Fruit fly (Drosophila melanogaster) whole organism, embryonic: ENCODE data around the gene Alg2.

Source experiments
- Ada2b ChIP-seq: fragments of 200-800 bp; sonication (Bioruptor generic); IDR thresholded peaks from 2 replicates; pipeline ENCODE4 v1.3.6; 2022; ENCODE audit warnings: missing biosample characterization, missing genetic modification characterization
- Adf1 ChIP-seq: fragments of 200-800 bp; sonication (Bioruptor generic); IDR thresholded peaks from 2 replicates; pipeline ENCODE4 v1.3.6; 2022; ENCODE audit warnings: missing biosample characterization, missing genetic modification characterization
- CG10543 ChIP-seq: fragments of 200-800 bp; sonication (Bioruptor generic); optimal IDR thresholded peaks from 3 replicates; lab custom pipeline; 2017; ENCODE audit warnings: missing biosample characterization, mild to moderate bottlenecking, missing genetic modification characterization, moderate library complexity
- CG12236 ChIP-seq: fragments of 200-800 bp; sonication (Bioruptor generic); optimal IDR thresholded peaks from 2 replicates; lab custom pipeline; 2016; ENCODE audit warnings: missing biosample characterization, missing genetic modification characterization
- CG15011 ChIP-seq: fragments of 200-800 bp; sonication (Bioruptor generic); optimal IDR thresholded peaks from 3 replicates; lab custom pipeline; 2018; ENCODE audit warnings: missing biosample characterization, mild to moderate bottlenecking, missing genetic modification characterization
- CG15696 ChIP-seq: fragments of 200-800 bp; sonication (Bioruptor generic); optimal IDR thresholded peaks from 2 replicates; lab custom pipeline; 2019; ENCODE audit warnings: missing biosample characterization, mild to moderate bottlenecking, missing genetic modification characterization, moderate library complexity
- CG17359 ChIP-seq: fragments of 200-800 bp; sonication (Bioruptor generic); optimal IDR thresholded peaks from 3 replicates; lab custom pipeline; 2018; ENCODE audit warnings: missing biosample characterization, mild to moderate bottlenecking, missing genetic modification characterization, moderate library complexity
- CG17912 ChIP-seq: fragments of 200-800 bp; sonication (Bioruptor generic); optimal IDR thresholded peaks from 2 replicates; lab custom pipeline; 2018; ENCODE audit warnings: missing biosample characterization, mild to moderate bottlenecking, missing genetic modification characterization
- CG18599 ChIP-seq: fragments of 200-800 bp; sonication (Bioruptor generic); optimal IDR thresholded peaks from 3 replicates; lab custom pipeline; 2017; ENCODE audit warnings: missing biosample characterization, missing genetic modification characterization, mild to moderate bottlenecking, moderate library complexity, missing genetic modification reagents
- CG2120 ChIP-seq: fragments of 200-800 bp; sonication (Bioruptor generic); optimal IDR thresholded peaks from 3 replicates; lab custom pipeline; 2016; ENCODE audit warnings: missing biosample characterization, missing genetic modification characterization
- CG2889 ChIP-seq: fragments of 200-800 bp; sonication (Bioruptor generic); IDR thresholded peaks from 3 replicates; pipeline ENCODE4 v1.3.6; 2022; ENCODE audit warnings: missing biosample characterization, missing genetic modification characterization
- CG3838 ChIP-seq: fragments of 200-800 bp; sonication (Bioruptor generic); optimal IDR thresholded peaks from 3 replicates; lab custom pipeline; 2016; ENCODE audit warnings: missing biosample characterization, missing genetic modification characterization
- CG3847 ChIP-seq: fragments of 200-800 bp; sonication (Bioruptor generic); IDR thresholded peaks from 2 replicates; pipeline ENCODE4 v1.3.6; 2022; ENCODE audit warnings: missing biosample characterization, missing genetic modification characterization
- CG43689 ChIP-seq: fragments of 200-800 bp; sonication (Bioruptor generic); IDR thresholded peaks from 2 replicates; pipeline ENCODE4 v1.3.6; 2022; ENCODE audit warnings: missing biosample characterization, missing genetic modification characterization
- CG5180 ChIP-seq: fragments of 200-800 bp; sonication (Bioruptor generic); optimal IDR thresholded peaks from 3 replicates; lab custom pipeline; 2017; ENCODE audit warnings: missing biosample characterization, missing genetic modification characterization, mild to moderate bottlenecking, moderate library complexity, missing genetic modification reagents
- CG6272 ChIP-seq: fragments of 200-800 bp; sonication (Bioruptor generic); IDR thresholded peaks from 2 replicates; pipeline ENCODE4 v1.3.6; 2022; ENCODE audit warnings: missing biosample characterization, missing genetic modification characterization
- CG6765 ChIP-seq: fragments of 200-800 bp; sonication (Bioruptor generic); optimal IDR thresholded peaks from 3 replicates; lab custom pipeline; 2017; ENCODE audit warnings: missing biosample characterization, mild to moderate bottlenecking, missing genetic modification characterization
- CG6854 ChIP-seq: fragments of 200-800 bp; sonication (Bioruptor generic); optimal IDR thresholded peaks from 3 replicates; lab custom pipeline; 2017; ENCODE audit warnings: missing biosample characterization, mild to moderate bottlenecking, missing genetic modification characterization
- CG7556 ChIP-seq: fragments of 200-800 bp; sonication (Bioruptor generic); optimal IDR thresholded peaks from 2 replicates; lab custom pipeline; 2017; ENCODE audit warnings: missing biosample characterization, mild to moderate bottlenecking, missing genetic modification characterization
- CG8944 ChIP-seq: fragments of 200-800 bp; sonication (Bioruptor generic); optimal IDR thresholded peaks from 3 replicates; lab custom pipeline; 2016; ENCODE audit warnings: missing biosample characterization, missing genetic modification characterization
- Dbx ChIP-seq: fragments of 200-800 bp; sonication (Bioruptor generic); IDR thresholded peaks from 3 replicates; pipeline ENCODE4 v1.3.6; 2022; ENCODE audit warnings: missing biosample characterization, missing genetic modification characterization
- Dip2 ChIP-seq: fragments of 200-800 bp; sonication (Bioruptor generic); IDR thresholded peaks from 2 replicates; pipeline ENCODE4 v1.3.6; 2022; ENCODE audit warnings: missing biosample characterization, missing genetic modification characterization
- ERR ChIP-seq: fragments of 200-800 bp; sonication (Bioruptor generic); optimal IDR thresholded peaks from 2 replicates; lab custom pipeline; 2016; ENCODE audit warnings: missing biosample characterization, missing genetic modification characterization
- Fer2 ChIP-seq: fragments of 200-800 bp; sonication (Bioruptor generic); optimal IDR thresholded peaks from 2 replicates; lab custom pipeline; 2018; ENCODE audit warnings: missing biosample characterization, mild to moderate bottlenecking, missing genetic modification characterization, moderate library complexity
- HmgD ChIP-seq: fragments of 200-800 bp; sonication (Bioruptor generic); optimal IDR thresholded peaks from 3 replicates; lab custom pipeline; 2016; ENCODE audit warnings: missing biosample characterization, missing genetic modification characterization
- Meics ChIP-seq: fragments of 200-800 bp; sonication (Bioruptor generic); optimal IDR thresholded peaks from 2 replicates; lab custom pipeline; 2017; ENCODE audit warnings: missing biosample characterization, mild to moderate bottlenecking, missing genetic modification characterization
- Mrtf ChIP-seq: fragments of 200-800 bp; sonication (Bioruptor generic); IDR thresholded peaks from 3 replicates; pipeline ENCODE4 v1.3.6; 2022; ENCODE audit warnings: missing biosample characterization, missing genetic modification characterization
- Nf-YA ChIP-seq: fragments of 200-800 bp; sonication (Bioruptor generic); IDR thresholded peaks from 2 replicates; pipeline ENCODE4 v1.3.6; 2022; ENCODE audit warnings: missing biosample characterization, missing genetic modification characterization
- Nf-YC ChIP-seq: fragments of 200-800 bp; optimal IDR thresholded peaks from 3 replicates; lab custom pipeline; 2019; ENCODE audit warnings: missing biosample characterization, mild to moderate bottlenecking, missing genetic modification characterization, moderate library complexity
- PHDP ChIP-seq: fragments of 200-800 bp; sonication (Bioruptor generic); optimal IDR thresholded peaks from 3 replicates; lab custom pipeline; 2018; ENCODE audit warnings: missing biosample characterization, mild to moderate bottlenecking, missing genetic modification characterization, moderate library complexity
- Ravus ChIP-seq: fragments of 200-800 bp; sonication (Bioruptor generic); IDR thresholded peaks from 2 replicates; pipeline ENCODE4 v1.3.6; 2022; ENCODE audit warnings: missing biosample characterization, missing genetic modification characterization
- Rx ChIP-seq: fragments of 200-800 bp; sonication (Bioruptor generic); IDR thresholded peaks from 2 replicates; pipeline ENCODE4 v1.3.6; 2022; ENCODE audit warnings: missing biosample characterization, missing genetic modification characterization
- Ssrp ChIP-seq: fragments of 200-800 bp; sonication (Bioruptor generic); optimal IDR thresholded peaks from 2 replicates; lab custom pipeline; 2018; ENCODE audit warnings: missing biosample characterization, mild to moderate bottlenecking, missing genetic modification characterization, moderate library complexity
- Tbp ChIP-seq: fragments of >200 bp; optimal IDR thresholded peaks from 2 replicates; lab custom pipeline; 2018; ENCODE audit warnings: missing biosample characterization, missing genetic modification characterization
- YL-1 ChIP-seq: fragments of 200-800 bp; sonication (Bioruptor generic); optimal IDR thresholded peaks from 3 replicates; lab custom pipeline; 2017; ENCODE audit warnings: missing biosample characterization, mild to moderate bottlenecking, missing genetic modification characterization
- chinmo ChIP-seq: fragments of 200-800 bp; sonication (Bioruptor generic); IDR thresholded peaks from 4 replicates; pipeline ENCODE4 v1.3.6; 2022; ENCODE audit warnings: missing biosample characterization, missing genetic modification characterization; ENCODE audit not compliant: partially characterized antibody
- dan ChIP-seq: fragments of 200-800 bp; sonication (Bioruptor generic); IDR thresholded peaks from 2 replicates; pipeline ENCODE4 v1.3.6; 2022; ENCODE audit warnings: missing biosample characterization, missing genetic modification characterization
- dimm ChIP-seq: fragments of 200-800 bp; sonication (Bioruptor generic); IDR thresholded peaks from 2 replicates; pipeline ENCODE4 v1.3.6; 2022; ENCODE audit warnings: missing biosample characterization, missing genetic modification characterization
- oc ChIP-seq: fragments of 200-800 bp; sonication (Bioruptor generic); optimal IDR thresholded peaks from 2 replicates; lab custom pipeline; 2018; ENCODE audit warnings: missing biosample characterization, mild to moderate bottlenecking, missing genetic modification characterization, moderate library complexity
- pum ChIP-seq: fragments of 200-800 bp; sonication (Bioruptor generic); optimal IDR thresholded peaks from 2 replicates; lab custom pipeline; 2016; ENCODE audit warnings: missing biosample characterization, missing genetic modification characterization
- run ChIP-seq: fragments of 200-800 bp; sonication (Bioruptor generic); optimal IDR thresholded peaks from 3 replicates; lab custom pipeline; 2018; ENCODE audit warnings: missing biosample characterization, mild to moderate bottlenecking, missing genetic modification characterization
- scrt ChIP-seq: fragments of 200-800 bp; sonication (Bioruptor generic); optimal IDR thresholded peaks from 2 replicates; lab custom pipeline; 2018; ENCODE audit warnings: missing biosample characterization, mild to moderate bottlenecking, missing genetic modification characterization, moderate library complexity
- seq ChIP-seq: fragments of 200-800 bp; sonication (Bioruptor generic); IDR thresholded peaks from 2 replicates; pipeline ENCODE4 v1.3.6; 2022; ENCODE audit warnings: missing biosample characterization, missing genetic modification characterization
- so ChIP-seq: fragments of 200-800 bp; sonication (Bioruptor generic); IDR thresholded peaks from 3 replicates; pipeline ENCODE4 v1.3.6; 2022; ENCODE audit warnings: missing biosample characterization, missing genetic modification characterization
- ssp ChIP-seq: fragments of 200-800 bp; sonication (Bioruptor generic); IDR thresholded peaks from 2 replicates; pipeline ENCODE4 v1.3.6; 2022; ENCODE audit warnings: missing biosample characterization, missing genetic modification characterization
- tgo ChIP-seq: fragments of 200-800 bp; sonication (Bioruptor generic); IDR thresholded peaks from 3 replicates; pipeline ENCODE4 v1.3.6; 2022; ENCODE audit warnings: missing biosample characterization, missing genetic modification characterization
- trem ChIP-seq: fragments of 200-800 bp; optimal IDR thresholded peaks from 3 replicates; lab custom pipeline; 2019; ENCODE audit warnings: missing biosample characterization, mild to moderate bottlenecking, missing genetic modification characterization, moderate library complexity
- unc-4 ChIP-seq: fragments of 200-800 bp; sonication (Bioruptor generic); IDR thresholded peaks from 2 replicates; pipeline ENCODE4 v1.3.6; 2022; ENCODE audit warnings: missing biosample characterization, missing genetic modification characterization; ENCODE audit not compliant: partially characterized antibody
- zf30C ChIP-seq: fragments of 200-800 bp; sonication (Bioruptor generic); optimal IDR thresholded peaks from 3 replicates; lab custom pipeline; 2018; ENCODE audit warnings: missing biosample characterization, mild to moderate bottlenecking, missing genetic modification characterization

Alg2 gene

DNA sequence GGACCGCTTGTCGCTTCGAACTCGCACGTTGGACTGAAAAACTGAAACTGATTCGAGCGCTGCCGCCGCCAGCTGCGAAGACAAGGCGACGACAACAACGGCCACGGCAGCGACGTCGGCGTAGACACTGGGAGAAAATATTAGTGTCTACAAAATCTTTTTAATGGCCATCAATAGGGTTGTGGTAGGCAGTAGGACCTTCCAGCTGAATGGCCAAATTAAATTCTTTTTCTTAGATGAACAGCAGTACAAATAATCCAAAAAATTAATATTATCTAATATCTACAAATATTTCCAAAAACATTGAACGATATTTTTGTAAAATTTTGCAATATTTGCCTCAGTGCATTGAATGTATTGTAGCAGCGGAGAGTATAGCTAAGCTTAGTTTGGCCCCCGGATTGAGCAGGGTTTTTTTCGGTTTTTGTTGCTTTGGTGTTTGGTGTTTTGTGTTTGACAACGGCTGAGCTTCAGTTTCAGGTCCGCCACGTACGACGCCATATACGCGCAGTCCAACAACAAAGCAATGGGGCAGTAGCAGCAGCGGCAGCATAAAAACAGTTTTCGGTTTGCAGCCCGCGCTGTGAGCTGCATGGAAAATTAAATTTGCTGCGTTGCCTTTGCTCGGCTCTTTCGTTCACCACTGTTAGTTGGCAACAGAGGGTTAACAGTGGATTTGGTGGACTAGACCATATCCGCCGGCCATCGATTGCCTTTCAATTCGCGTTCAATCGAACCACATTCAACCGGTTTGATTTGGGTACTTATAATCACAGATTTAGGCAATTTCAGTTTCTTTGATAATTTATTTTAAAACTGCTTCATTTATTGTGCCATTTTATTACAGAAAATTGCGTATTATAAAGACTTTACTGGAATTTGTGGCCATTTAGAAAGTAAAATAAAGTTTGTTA lies 36.4 kb upstream of the Alg2 start, which contains the start of gene Cht7 (continued):
- TF ChIP-seq ssp (peak; percentile 80), Ssrp (tag; lab: Kevin White, UChicago) (peak; percentile 89), tgo (GFP tag; lab: Robert Waterston, UW) (peak; percentile 89), run (peak; percentile 83), Fer2 (tag; lab: Kevin White, UChicago) (peak; percentile 46), seq (GFP tag; lab: Robert Waterston, UW) (peak; percentile 90), Ravus (no peak; the same call in 1 of the 2 replicates), CG6272 (GFP tag; lab: Robert Waterston, UW) (peak; percentile 64; the same call in 1 of the 2 replicates), Dip2 (no peak; the same call in 1 of the 2 replicates), Mrtf (GFP tag; lab: Robert Waterston, UW) (peak; percentile 86), chinmo (peak; percentile 98), CG6854 (GFP tag; lab: Kevin White, UChicago) (peak; percentile 77), CG43689 (peak; percentile 29; the same call in 1 of the 2 replicates), CG6765 (GFP tag; lab: Kevin White, UChicago) (peak; percentile 59), Meics (GFP tag; lab: Kevin White, UChicago) (peak; percentile 83), oc (tag; lab: Kevin White, UChicago) (peak; percentile 90), PHDP (tag; lab: Kevin White, UChicago) (peak; percentile 91), CG18599 (peak; percentile 85), pum (GFP tag; lab: Kevin White, UChicago) (peak; percentile 46), CG5180 (GFP tag; lab: Kevin White, UChicago) (peak; percentile 80), ERR (GFP tag; lab: Kevin White, UChicago) (peak; percentile 3), HmgD (GFP tag; lab: Kevin White, UChicago) (no peak), CG15011 (GFP tag; lab: Kevin White, UChicago) (peak; percentile 11), CG17912 (GFP tag; lab: Kevin White, UChicago) (peak; percentile 7), Nf-YA (GFP tag; lab: Robert Waterston, UW) (peak; percentile 78), CG15696 (tag; lab: Kevin White, UChicago) (peak; percentile 37), Adf1 (peak; percentile 90), unc-4 (no peak), CG10543 (GFP tag; lab: Kevin White, UChicago) (peak; percentile 90), CG12236 (no peak), Tbp (GFP tag; lab: Kevin White, UChicago) (no peak), Nf-YC (peak; percentile 77), YL-1 (peak; percentile 47), scrt (GFP tag; lab: Kevin White, UChicago) (peak; percentile 75), Ada2b (peak; percentile 79), CG2889 (GFP tag; lab: Robert Waterston, UW) (peak; percentile 55; the same call in 2 of the 3 replicates), CG8944 (GFP tag; lab: Kevin White, UChicago) (peak; percentile 58), so (GFP tag; lab: Robert Waterston, UW) (peak; percentile 89), CG2120 (peak; percentile 84), zf30C (GFP tag; lab: Kevin White, UChicago) (peak; percentile 79), CG3838 (GFP tag; lab: Kevin White, UChicago) (peak; percentile 45), Rx (GFP tag; lab: Robert Waterston, UW) (peak; percentile 41; the same call in 1 of the 2 replicates), dan (GFP tag; lab: Robert Waterston, UW) (no peak), trem (peak; percentile 50), dimm (GFP tag; lab: Robert Waterston, UW) (peak; percentile 50; the same call in 1 of the 2 replicates), Dbx (GFP tag; lab: Robert Waterston, UW) (peak; percentile 83), CG17359 (tag; lab: Kevin White, UChicago) (peak; percentile 80), CG7556 (GFP tag; lab: Kevin White, UChicago) (peak; percentile 90), CG3847 (peak; percentile 83)
